Fruit fly (Drosophila melanogaster) whole organism, embryonic: ENCODE data around the gene Ugt37A3.

Experiments
- Adf1 ChIP-seq: fragments of 200-800 bp; sonication (Bioruptor generic); IDR thresholded peaks from 2 replicates; pipeline ENCODE4 v1.3.6; 2022; ENCODE audit warnings: missing biosample characterization, missing genetic modification characterization
- CG12219 ChIP-seq: fragments of 200-800 bp; sonication (Bioruptor generic); optimal IDR thresholded peaks from 3 replicates; lab custom pipeline; 2018; ENCODE audit warnings: missing biosample characterization, mild to moderate bottlenecking, missing genetic modification characterization
- CG16815 ChIP-seq: fragments of 200-800 bp; sonication (Bioruptor generic); optimal IDR thresholded peaks from 3 replicates; lab custom pipeline; 2017; ENCODE audit warnings: missing biosample characterization, mild to moderate bottlenecking, missing genetic modification characterization
- CG6272 ChIP-seq: fragments of 200-800 bp; sonication (Bioruptor generic); IDR thresholded peaks from 2 replicates; pipeline ENCODE4 v1.3.6; 2022; ENCODE audit warnings: missing biosample characterization, missing genetic modification characterization
- CrebB ChIP-seq: fragments of 200-800 bp; sonication (Bioruptor generic); optimal IDR thresholded peaks from 3 replicates; lab custom pipeline; 2018; ENCODE audit warnings: missing biosample characterization, mild to moderate bottlenecking, missing genetic modification characterization
- PHDP ChIP-seq: fragments of 200-800 bp; sonication (Bioruptor generic); optimal IDR thresholded peaks from 3 replicates; lab custom pipeline; 2018; ENCODE audit warnings: missing biosample characterization, mild to moderate bottlenecking, missing genetic modification characterization, moderate library complexity
- kah ChIP-seq: fragments of 200-800 bp; sonication (Bioruptor generic); optimal IDR thresholded peaks from 2 replicates; lab custom pipeline; 2018; ENCODE audit warnings: missing biosample characterization, mild to moderate bottlenecking, missing genetic modification characterization
- org-1 ChIP-seq: fragments of 200-800 bp; sonication (Bioruptor generic); optimal IDR thresholded peaks from 2 replicates; lab custom pipeline; 2017; ENCODE audit warnings: missing biosample characterization, missing genetic modification characterization
- row ChIP-seq: fragments of 200-800 bp; sonication (Bioruptor generic); IDR thresholded peaks from 3 replicates; pipeline ENCODE4 v1.3.6; 2022; ENCODE audit warnings: missing biosample characterization, missing genetic modification characterization
- schlank ChIP-seq: fragments of 200-800 bp; sonication (Bioruptor generic); optimal IDR thresholded peaks from 2 replicates; lab custom pipeline; 2018; ENCODE audit warnings: missing biosample characterization, mild to moderate bottlenecking, missing genetic modification characterization
- vvl ChIP-seq: fragments of 200-800 bp; sonication (Bioruptor generic); IDR thresholded peaks from 2 replicates; pipeline ENCODE4 v1.3.6; 2022; ENCODE audit warnings: missing biosample characterization, missing genetic modification characterization

DNA sequence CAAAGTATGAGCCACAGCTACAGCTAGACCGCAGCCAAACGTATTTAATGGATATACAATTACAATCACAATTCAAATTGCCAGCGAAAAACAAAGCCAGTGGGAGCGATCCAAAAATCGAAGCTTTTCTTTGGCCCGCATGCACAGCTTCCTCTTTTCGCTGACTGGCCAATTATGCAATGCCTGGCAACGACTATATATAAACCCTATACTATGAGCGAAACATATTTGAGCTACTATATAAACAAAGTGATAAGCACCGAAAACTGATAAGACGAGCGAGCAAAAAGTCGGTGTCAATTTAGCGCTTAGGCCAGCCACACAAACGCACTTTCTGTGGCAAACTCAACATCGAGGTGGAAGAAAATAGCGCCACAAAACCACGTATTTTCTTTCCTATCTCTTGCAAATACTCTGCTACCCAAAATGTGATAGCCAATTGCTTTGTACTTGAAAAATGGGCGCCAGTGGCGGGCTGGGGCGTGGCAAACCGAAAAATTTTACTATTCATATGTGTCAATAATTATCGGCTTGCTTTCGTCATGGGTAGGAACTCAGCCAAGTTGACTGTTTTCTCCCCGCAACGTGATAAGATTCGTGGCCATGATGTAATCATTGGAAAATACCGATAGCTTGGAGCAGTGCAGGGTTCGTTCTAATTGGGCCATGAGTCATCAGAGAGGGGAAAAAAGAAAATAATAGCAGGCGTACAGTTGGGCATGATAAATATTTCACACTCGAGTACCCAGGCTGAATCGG is 43.7 kb downstream of the Ugt37A3 start:
- TF ChIP-seq Adf1 (GFP tag; lab: Robert Waterston, UW): no peak
- no peak for TF ChIP-seq row (GFP tag; lab: Robert Waterston, UW)
- no peak for TF ChIP-seq CG16815
- no peak for TF ChIP-seq kah (GFP tag; lab: Kevin White, UChicago)
- TF ChIP-seq schlank (tag; lab: Kevin White, UChicago): no peak
- no peak for TF ChIP-seq CG12219 (GFP tag; lab: Kevin White, UChicago)
- no peak for TF ChIP-seq vvl (GFP tag; lab: Robert Waterston, UW)
- TF ChIP-seq CrebB (tag; lab: Kevin White, UChicago): no peak
- no peak for TF ChIP-seq PHDP (tag; lab: Kevin White, UChicago)
- no peak for TF ChIP-seq CG6272
- TF ChIP-seq org-1 (GFP tag; lab: Kevin White, UChicago): no peak
